Worm (Caenorhabditis elegans) whole organism, L2 larva: ENCODE measurements around the gene F43C11.11.

Experiments
- R02D3.7 ChIP-seq: fragments of 150-350 bp; optimal IDR thresholded peaks from 2 replicates; lab custom pipeline; 2014; ENCODE audit warnings: missing biosample characterization, missing genetic modification characterization
- ama-1 ChIP-seq: fragments of 150-350 bp; optimal IDR thresholded peaks from 2 replicates; lab custom pipeline; 2018; ENCODE audit warnings: inconsistent platforms
- ceh-82 ChIP-seq: fragments of 150-350 bp; optimal IDR thresholded peaks from 2 replicates; lab custom pipeline; 2014; ENCODE audit warnings: missing biosample characterization, missing genetic modification characterization
- dmd-4 ChIP-seq: sonication (generic microtip); optimal IDR thresholded peaks from 2 replicates; lab custom pipeline; 2017; ENCODE audit warnings: missing biosample characterization, missing genetic modification characterization
- elt-3 ChIP-seq: sonication (generic microtip); optimal IDR thresholded peaks from 2 replicates; lab custom pipeline; 2017; ENCODE audit warnings: missing biosample characterization, missing genetic modification characterization
- lin-39 ChIP-seq: fragments of 150-350 bp; optimal IDR thresholded peaks from 2 replicates; lab custom pipeline; 2014; ENCODE audit warnings: missing biosample characterization, missing genetic modification reagents, missing genetic modification characterization
- nhr-237 ChIP-seq: fragments of 150-350 bp; optimal IDR thresholded peaks from 2 replicates; lab custom pipeline; 2014; ENCODE audit warnings: missing biosample characterization, missing genetic modification characterization
- nhr-77 ChIP-seq: fragments of 150-350 bp; optimal IDR thresholded peaks from 2 replicates; lab custom pipeline; 2014; ENCODE audit warnings: missing biosample characterization, missing genetic modification characterization
- skn-1 ChIP-seq: sonication (generic microtip); optimal IDR thresholded peaks from 2 replicates; lab custom pipeline; 2017; ENCODE audit warnings: missing biosample characterization, missing genetic modification characterization
- unc-55 ChIP-seq: fragments of 150-350 bp; sonication (generic microtip); optimal IDR thresholded peaks from 3 replicates; lab custom pipeline; 2014; ENCODE audit warnings: missing biosample characterization, missing genetic modification reagents, missing genetic modification characterization
- ztf-11 ChIP-seq: sonication (generic microtip); optimal IDR thresholded peaks from 2 replicates; lab custom pipeline; 2017; ENCODE audit warnings: missing biosample characterization, missing genetic modification characterization

DNA sequence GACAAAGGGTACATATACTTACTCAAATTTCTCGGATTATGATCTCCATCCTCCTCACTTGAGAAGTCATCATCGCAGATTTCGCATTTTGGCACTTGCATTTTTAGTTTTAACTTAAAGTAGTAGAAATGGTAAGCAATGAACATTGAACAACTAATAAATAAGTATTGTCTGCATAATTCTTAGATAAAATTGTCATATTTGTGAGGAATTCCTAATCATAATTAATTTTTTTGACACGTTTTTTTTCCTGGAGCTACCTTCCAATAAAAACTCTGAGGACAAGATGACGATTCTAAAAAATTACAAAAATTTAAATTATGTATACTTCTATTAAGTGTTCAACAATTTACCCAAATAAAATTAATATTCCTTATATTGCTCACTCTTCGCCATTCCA is 50.8 kb downstream of the F43C11.11 start, which contains the start of the genes trim-21 and B0281.1:
- TF ChIP-seq ceh-82 (tag; lab: Kevin White, UChicago): no peak
- no peak for TF ChIP-seq ztf-11 (tag; lab: Kevin White, UChicago)
- no peak for TF ChIP-seq dmd-4
- no peak for TF ChIP-seq ama-1
- TF ChIP-seq nhr-237 (tag; lab: Kevin White, UChicago): no peak
- no peak for TF ChIP-seq elt-3 (tag; lab: Kevin White, UChicago)
- TF ChIP-seq skn-1 (tag; lab: Kevin White, UChicago): no peak
- TF ChIP-seq unc-55: no peak
- no peak for TF ChIP-seq lin-39 (tag; lab: Kevin White, UChicago)
- no peak for TF ChIP-seq nhr-77 (tag; lab: Kevin White, UChicago)
- no peak for TF ChIP-seq R02D3.7 (tag; lab: Kevin White, UChicago)
